Worm (Caenorhabditis elegans): ENCODE data around the gene T04G9.4.

DNA sequence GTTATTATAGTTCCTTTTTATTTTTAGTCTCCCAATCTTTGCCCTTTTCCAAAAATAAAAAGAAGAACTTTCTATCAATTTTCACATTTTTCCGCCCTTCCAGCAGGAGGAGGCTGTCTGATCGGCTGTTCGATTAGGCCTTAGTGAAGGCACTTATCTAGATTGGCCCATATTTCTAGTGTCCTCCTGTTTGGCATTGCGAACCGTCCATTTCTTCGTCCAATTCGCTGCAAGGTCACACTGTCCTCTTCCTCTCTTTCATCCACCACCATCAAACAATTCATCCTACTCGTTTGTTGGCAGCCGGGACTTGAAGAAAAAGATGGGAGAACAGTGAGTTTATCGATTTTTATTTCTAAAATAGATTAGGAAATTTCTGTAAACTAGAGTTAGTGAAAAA lies at the start of gene T04G9.4:
- no peak for TF ChIP-seq tbp1 (GFP tag; optimal IDR thresholded peaks at IDR 0.05)
- TF ChIP-seq nfya-2 (GFP tag; IDR thresholded peaks at IDR 0.05) = no peak
- no peak for TF ChIP-seq B0035.1 (tag; optimal IDR thresholded peaks at IDR 0.05)
- TF ChIP-seq mes-4 (tag; optimal IDR thresholded peaks at IDR 0.05) = no peak
- no peak for TF ChIP-seq ztf-6 (GFP tag; IDR thresholded peaks at IDR 0.05)
- no peak for TF ChIP-seq ztf-26 (tag; optimal IDR thresholded peaks at IDR 0.05)
- TF ChIP-seq Y79H2A.3 (GFP tag; conservative IDR thresholded peaks at IDR 0.05) = no peak
- TF ChIP-seq B0019.2 (GFP tag; conservative IDR thresholded peaks at IDR 0.05) = no peak
- no peak for TF ChIP-seq F37B4.10 (GFP tag; IDR thresholded peaks at IDR 0.05)
- TF ChIP-seq hmg-1.2 (GFP tag; IDR thresholded peaks at IDR 0.05) = no peak
- TF ChIP-seq ets-4 (GFP tag; optimal IDR thresholded peaks at IDR 0.05) = no peak
- TF ChIP-seq somi-1 (GFP tag; optimal IDR thresholded peaks at IDR 0.05) = no peak
- no peak for TF ChIP-seq egl-18 (GFP tag; IDR thresholded peaks at IDR 0.05)
